Fruit fly (Drosophila melanogaster) whole organism, embryonic: ENCODE data around the gene wit.

ENCODE experiments used
- Awh ChIP-seq: fragments of 200-800 bp; sonication (Bioruptor generic); IDR thresholded peaks from 2 replicates; pipeline ENCODE4, ENCODE4 v1.3.6; 2022; ENCODE audit warnings: missing biosample characterization, missing genetic modification characterization
- Bteb2 ChIP-seq: fragments of 200-800 bp; sonication (Bioruptor generic); optimal IDR thresholded peaks from 2 replicates; lab custom pipeline; 2016; ENCODE audit warnings: missing biosample characterization, missing genetic modification characterization
- CG10366 ChIP-seq: fragments of 200-800 bp; sonication (Bioruptor generic); IDR thresholded peaks from 2 replicates; pipeline ENCODE4 v1.3.6; 2022; ENCODE audit warnings: missing biosample characterization, missing genetic modification characterization
- CG11695 ChIP-seq: fragments of 200-800 bp; sonication (Bioruptor generic); IDR thresholded peaks from 3 replicates; pipeline ENCODE4 v1.3.6; 2022; ENCODE audit warnings: missing biosample characterization, missing genetic modification characterization
- CG13296 ChIP-seq: fragments of 200-800 bp; sonication (Bioruptor generic); optimal IDR thresholded peaks from 3 replicates; lab custom pipeline; 2018; ENCODE audit warnings: missing biosample characterization, mild to moderate bottlenecking, missing genetic modification characterization
- CG13424 ChIP-seq: fragments of 200-800 bp; sonication (Bioruptor generic); optimal IDR thresholded peaks from 2 replicates; lab custom pipeline; 2019; ENCODE audit warnings: missing biosample characterization, mild to moderate bottlenecking, missing genetic modification characterization, moderate library complexity
- CG15269 ChIP-seq: fragments of 200-800 bp; sonication (Bioruptor generic); optimal IDR thresholded peaks from 2 replicates; lab custom pipeline; 2018; ENCODE audit warnings: missing biosample characterization, mild to moderate bottlenecking, missing genetic modification characterization, moderate library complexity
- CG15601 ChIP-seq: fragments of 200-800 bp; sonication (Bioruptor generic); optimal IDR thresholded peaks from 3 replicates; lab custom pipeline; 2019; ENCODE audit warnings: missing biosample characterization, mild to moderate bottlenecking, missing genetic modification characterization, moderate library complexity
- CG17802 ChIP-seq: fragments of 200-800 bp; sonication (Bioruptor generic); optimal IDR thresholded peaks from 2 replicates; lab custom pipeline; 2018; ENCODE audit warnings: missing biosample characterization, mild to moderate bottlenecking, missing genetic modification characterization, moderate library complexity
- CG17829 ChIP-seq: fragments of 200-800 bp; optimal IDR thresholded peaks from 2 replicates; lab custom pipeline; 2019; ENCODE audit warnings: missing biosample characterization, mild to moderate bottlenecking, missing genetic modification characterization, moderate library complexity
- CG18764 ChIP-seq: fragments of 200-800 bp; sonication (Bioruptor generic); optimal IDR thresholded peaks from 3 replicates; lab custom pipeline; 2016; ENCODE audit warnings: missing biosample characterization, missing genetic modification characterization
- CG2129 ChIP-seq: fragments of 200-800 bp; sonication (Bioruptor generic); IDR thresholded peaks from 2 replicates; pipeline ENCODE4 v1.3.6; 2022; ENCODE audit warnings: missing biosample characterization, missing genetic modification characterization; ENCODE audit not compliant: partially characterized antibody
- CG32767 ChIP-seq: fragments of 200-800 bp; sonication (Bioruptor generic); IDR thresholded peaks from 2 replicates; pipeline ENCODE4 v1.3.6; 2022; ENCODE audit warnings: missing biosample characterization, missing genetic modification characterization
- CG34422 ChIP-seq: fragments of 200-800 bp; sonication (Bioruptor generic); IDR thresholded peaks from 3 replicates; pipeline ENCODE4 v1.3.6; 2022; ENCODE audit warnings: missing biosample characterization, missing genetic modification characterization
- CG4617 ChIP-seq: fragments of 200-800 bp; sonication (Bioruptor generic); optimal IDR thresholded peaks from 3 replicates; lab custom pipeline; 2016; ENCODE audit warnings: missing biosample characterization, missing genetic modification characterization, borderline replicate concordance
- CG8924 ChIP-seq: fragments of 200-800 bp; optimal IDR thresholded peaks from 3 replicates; lab custom pipeline; 2019; ENCODE audit warnings: missing biosample characterization, mild to moderate bottlenecking, missing genetic modification characterization, moderate library complexity
- Dek ChIP-seq: fragments of 200-800 bp; sonication (Bioruptor generic); optimal IDR thresholded peaks from 3 replicates; lab custom pipeline; 2019; ENCODE audit warnings: missing biosample characterization, mild to moderate bottlenecking, missing genetic modification characterization, moderate library complexity
- Dip3 ChIP-seq: fragments of 200-800 bp; sonication (Bioruptor generic); optimal IDR thresholded peaks from 3 replicates; lab custom pipeline; 2016; ENCODE audit warnings: missing biosample characterization, missing genetic modification characterization
- Dref ChIP-seq: fragments of 200-800 bp; sonication (Bioruptor generic); IDR thresholded peaks from 2 replicates; pipeline ENCODE4 v1.3.6; 2022; ENCODE audit warnings: missing biosample characterization, missing genetic modification characterization
- ERR ChIP-seq: fragments of 200-800 bp; sonication (Bioruptor generic); optimal IDR thresholded peaks from 2 replicates; lab custom pipeline; 2016; ENCODE audit warnings: missing biosample characterization, missing genetic modification characterization
- Gsc ChIP-seq: fragments of 200-800 bp; sonication (Bioruptor generic); IDR thresholded peaks from 2 replicates; pipeline ENCODE4 v1.3.6; 2022; ENCODE audit warnings: missing biosample characterization, missing genetic modification characterization
- Hr78 ChIP-seq, 2 experiments: fragments of 200-800 bp in 1 of 2; fragments of >200 bp in 1 of 2; sonication (Bioruptor generic) in 1 of 2; optimal IDR thresholded peaks; 2 replicates each; lab custom pipeline; 2017 to 2019; ENCODE audit warnings: missing biosample characterization in 2 of 2, missing genetic modification characterization in 2 of 2, mild to moderate bottlenecking in 1 of 2, moderate library complexity in 1 of 2
- Kr ChIP-seq: fragments of 200-800 bp; sonication (Bioruptor generic); optimal IDR thresholded peaks from 2 replicates; lab custom pipeline; 2017; ENCODE audit warnings: missing biosample characterization, mild to moderate bottlenecking, missing genetic modification characterization
- Lim3 ChIP-seq: fragments of 200-800 bp; sonication (Bioruptor generic); IDR thresholded peaks from 2 replicates; pipeline ENCODE4 v1.3.6; 2022; ENCODE audit warnings: missing biosample characterization, missing genetic modification characterization
- Mes4 ChIP-seq: fragments of 200-800 bp; sonication (Bioruptor generic); optimal IDR thresholded peaks from 2 replicates; lab custom pipeline; 2016; ENCODE audit warnings: missing biosample characterization, missing genetic modification characterization
- NC2β ChIP-seq: fragments of 200-800 bp; sonication (Bioruptor generic); optimal IDR thresholded peaks from 2 replicates; lab custom pipeline; 2016; ENCODE audit warnings: missing biosample characterization, missing genetic modification characterization
- NFAT ChIP-seq: fragments of 200-800 bp; sonication (Bioruptor generic); IDR thresholded peaks from 2 replicates; pipeline ENCODE4 v1.3.6; 2022; ENCODE audit warnings: missing biosample characterization, missing genetic modification characterization
- Poxn ChIP-seq: fragments of 200-800 bp; sonication (Bioruptor generic); IDR thresholded peaks from 2 replicates; pipeline ENCODE4 v1.3.6; 2022; ENCODE audit warnings: missing biosample characterization, missing genetic modification characterization
- Sry-δ ChIP-seq: fragments of 200-800 bp; sonication (Bioruptor generic); optimal IDR thresholded peaks from 2 replicates; lab custom pipeline; 2016; ENCODE audit warnings: missing biosample characterization, missing genetic modification characterization
- ac ChIP-seq: fragments of 200-800 bp; sonication (Bioruptor generic); optimal IDR thresholded peaks from 3 replicates; lab custom pipeline; 2017; ENCODE audit warnings: missing biosample characterization, mild to moderate bottlenecking, missing genetic modification characterization
- ase ChIP-seq: fragments of 200-800 bp; sonication (Bioruptor generic); IDR thresholded peaks from 3 replicates; pipeline ENCODE4 v1.3.6; 2022; ENCODE audit warnings: missing biosample characterization, missing genetic modification characterization
- bigmax ChIP-seq: fragments of 200-800 bp; sonication (Bioruptor generic); optimal IDR thresholded peaks from 2 replicates; lab custom pipeline; 2018; ENCODE audit warnings: missing biosample characterization, mild to moderate bottlenecking, missing genetic modification characterization
- bsh ChIP-seq, 2 experiments: fragments of 200-800 bp; sonication (Bioruptor generic); optimal IDR thresholded peaks; 2 replicates each; lab custom pipeline; 2017 to 2018; ENCODE audit warnings: mild to moderate bottlenecking in 2 of 2, missing biosample characterization in 2 of 2, missing genetic modification characterization in 2 of 2, moderate library complexity in 1 of 2
- cato ChIP-seq: fragments of 200-800 bp; sonication (Bioruptor generic); optimal IDR thresholded peaks from 2 replicates; lab custom pipeline; 2016; ENCODE audit warnings: missing biosample characterization, missing genetic modification characterization, borderline replicate concordance
- da ChIP-seq: fragments of 200-800 bp; sonication (Bioruptor generic); optimal IDR thresholded peaks from 2 replicates; lab custom pipeline; 2016; ENCODE audit warnings: missing biosample characterization, missing genetic modification characterization
- dm ChIP-seq: fragments of 200-800 bp; sonication (Bioruptor generic); optimal IDR thresholded peaks from 3 replicates; lab custom pipeline; 2016; ENCODE audit warnings: missing biosample characterization, missing genetic modification characterization
- fd102C ChIP-seq: fragments of 200-800 bp; sonication (Bioruptor generic); optimal IDR thresholded peaks from 2 replicates; lab custom pipeline; 2018; ENCODE audit warnings: missing biosample characterization, mild to moderate bottlenecking, missing genetic modification characterization, moderate library complexity
- fu2 ChIP-seq: fragments of 200-800 bp; sonication (Bioruptor generic); optimal IDR thresholded peaks from 2 replicates; lab custom pipeline; 2016; ENCODE audit warnings: missing biosample characterization, missing genetic modification characterization
- gt ChIP-seq: fragments of 200-800 bp; sonication (Bioruptor generic); IDR thresholded peaks from 2 replicates; pipeline ENCODE4 v1.3.6; 2022; ENCODE audit warnings: missing biosample characterization, missing genetic modification characterization
- hb ChIP-seq: fragments of 200-800 bp; sonication (Bioruptor generic); IDR thresholded peaks from 3 replicates; pipeline ENCODE4 v1.3.6; 2022; ENCODE audit warnings: missing biosample characterization, missing genetic modification characterization; ENCODE audit not compliant: partially characterized antibody
- insv ChIP-seq, 2 experiments: fragments of 200-800 bp; sonication (Bioruptor generic); optimal IDR thresholded peaks; 3 replicates each; lab custom pipeline; 2016 to 2018; ENCODE audit warnings: missing biosample characterization in 2 of 2, missing genetic modification characterization in 2 of 2
- knrl ChIP-seq: fragments of 200-800 bp; sonication (Bioruptor generic); IDR thresholded peaks from 3 replicates; pipeline ENCODE4 v1.3.6; 2022; ENCODE audit warnings: missing biosample characterization, missing genetic modification characterization; ENCODE audit not compliant: partially characterized antibody
- lab ChIP-seq: fragments of 200-800 bp; sonication (Bioruptor generic); optimal IDR thresholded peaks from 3 replicates; lab custom pipeline; 2017; ENCODE audit warnings: missing biosample characterization, missing genetic modification characterization, mild to moderate bottlenecking, moderate library complexity, missing genetic modification reagents
- mld ChIP-seq: fragments of 200-800 bp; sonication (Bioruptor generic); IDR thresholded peaks from 3 replicates; pipeline ENCODE4 v1.3.6; 2022; ENCODE audit warnings: missing biosample characterization, missing genetic modification characterization; ENCODE audit not compliant: partially characterized antibody
- nau ChIP-seq: fragments of 200-800 bp; sonication (Bioruptor generic); optimal IDR thresholded peaks from 3 replicates; lab custom pipeline; 2017; ENCODE audit warnings: missing biosample characterization, mild to moderate bottlenecking, missing genetic modification characterization, missing genetic modification reagents
- phol ChIP-seq: fragments of 200-800 bp; sonication (Bioruptor generic); optimal IDR thresholded peaks from 3 replicates; lab custom pipeline; 2018; ENCODE audit warnings: missing biosample characterization, mild to moderate bottlenecking, missing genetic modification characterization, moderate library complexity
- scrt ChIP-seq: fragments of 200-800 bp; sonication (Bioruptor generic); optimal IDR thresholded peaks from 2 replicates; lab custom pipeline; 2018; ENCODE audit warnings: missing biosample characterization, mild to moderate bottlenecking, missing genetic modification characterization, moderate library complexity
- sens ChIP-seq: fragments of 200-800 bp; sonication (Bioruptor generic); peaks from one replicate; lab custom pipeline; 2016; ENCODE audit warnings: missing biosample characterization, missing genetic modification characterization
- shn ChIP-seq: fragments of 200-800 bp; sonication (Bioruptor generic); optimal IDR thresholded peaks from 3 replicates; lab custom pipeline; 2016; ENCODE audit warnings: missing biosample characterization, missing genetic modification characterization
- ssp ChIP-seq: fragments of 200-800 bp; sonication (Bioruptor generic); IDR thresholded peaks from 2 replicates; pipeline ENCODE4 v1.3.6; 2022; ENCODE audit warnings: missing biosample characterization, missing genetic modification characterization
- tap ChIP-seq: fragments of 200-800 bp; optimal IDR thresholded peaks from 3 replicates; lab custom pipeline; 2019; ENCODE audit warnings: missing biosample characterization, mild to moderate bottlenecking, missing genetic modification characterization, moderate library complexity

Gene wit

dm6 chr3L:4071561-4072049 is at the start of gene wit (continued):
- TF ChIP-seq Awh (GFP tag; lab: Robert Waterston, UW) (peak; percentile 62; the same call in 1 of the 2 replicates), CG11695 (GFP tag; lab: Robert Waterston, UW) (0 out of 3 replicates have a peak, but pooled peaks have one; percentile 11), CG13424 (tag; lab: Kevin White, UChicago) (no peak), ac (GFP tag; lab: Kevin White, UChicago) (no peak), CG34422 (GFP tag; lab: Robert Waterston, UW) (peak; percentile 79; the same call in 1 of the 3 replicates), CG13296 (GFP tag; lab: Kevin White, UChicago) (peak; percentile 46), fu2 (GFP tag; lab: Kevin White, UChicago) (no peak), Kr (GFP tag; lab: Kevin White, UChicago) (no peak), hb (no peak), Poxn (GFP tag; lab: Robert Waterston, UW) (no peak), CG15269 (tag; lab: Kevin White, UChicago) (peak; percentile 24), shn (GFP tag; lab: Kevin White, UChicago) (no peak), NFAT (GFP tag; lab: Robert Waterston, UW) (no peak), fd102C (GFP tag; lab: Kevin White, UChicago) (no peak), CG17802 (tag; lab: Kevin White, UChicago) (no peak), Bteb2 (GFP tag; lab: Kevin White, UChicago) (no peak), CG4617 (GFP tag; lab: Kevin White, UChicago) (no peak), CG32767 (GFP tag; lab: Robert Waterston, UW) (0 out of 2 replicates have a peak, but pooled peaks have one; percentile 16), Hr78 (GFP tag; optimal IDR thresholded peaks at IDR 0.05; lab: Kevin White, UChicago) (no peak), Dref (GFP tag; lab: Robert Waterston, UW) (no peak), knrl (GFP tag; lab: Robert Waterston, UW) (no peak), Lim3 (no peak), nau (GFP tag; lab: Kevin White, UChicago) (peak; percentile 41), bigmax (GFP tag; lab: Kevin White, UChicago) (no peak), da (GFP tag; lab: Kevin White, UChicago) (no peak), Dip3 (GFP tag; lab: Kevin White, UChicago) (no peak), cato (no peak), insv (GFP tag; optimal IDR thresholded peaks at IDR 0.05; lab: Kevin White, UChicago) (no peak), dm (GFP tag; lab: Kevin White, UChicago) (no peak), Mes4 (GFP tag; lab: Kevin White, UChicago) (peak; percentile 35), gt (GFP tag; lab: Robert Waterston, UW) (no peak), scrt (GFP tag; lab: Kevin White, UChicago) (peak; percentile 98), tap (tag; lab: Kevin White, UChicago) (no peak), Gsc (no peak), Dek (tag; lab: Kevin White, UChicago) (no peak), lab (GFP tag; lab: Kevin White, UChicago) (peak; percentile 60), CG2129 (GFP tag; lab: Robert Waterston, UW) (no peak), ERR (GFP tag; lab: Kevin White, UChicago) (no peak), Sry-δ (GFP tag; lab: Kevin White, UChicago) (no peak), bsh (GFP tag; optimal IDR thresholded peaks at IDR 0.05; lab: Kevin White, UChicago) (peak in 1 of 2 experiments; percentile 31), CG10366 (GFP tag; lab: Robert Waterston, UW) (no peak), CG15601 (tag; lab: Kevin White, UChicago) (no peak), CG18764 (GFP tag; lab: Kevin White, UChicago) (no peak), mld (GFP tag; lab: Robert Waterston, UW) (no peak), sens (GFP tag; lab: Kevin White, UChicago) (peak; percentile 65), CG17829 (no peak), ssp (no peak), ase (GFP tag; lab: Robert Waterston, UW) (no peak), CG8924 (tag; lab: Kevin White, UChicago) (no peak), NC2β (GFP tag; lab: Kevin White, UChicago) (no peak), phol (tag; lab: Kevin White, UChicago) (no peak)
